Worm (Caenorhabditis elegans) whole organism, late embryonic: Measurements from ENCODE around the gene F41G3.19.

Source experiments
- C08G9.2 ChIP-seq: sonication (generic microtip); optimal IDR thresholded peaks from 2 replicates; lab custom pipeline; 2016; ENCODE audit warnings: mild to moderate bottlenecking, missing genetic modification characterization, moderate library complexity, missing compliant biosample characterization
- F13H6.1 ChIP-seq: sonication (generic microtip); optimal IDR thresholded peaks from 2 replicates; lab custom pipeline; 2016; ENCODE audit warnings: missing genetic modification characterization, missing compliant biosample characterization
- K02D7.2 ChIP-seq: sonication (generic microtip); optimal IDR thresholded peaks from 2 replicates; lab custom pipeline; 2017; ENCODE audit warnings: mild to moderate bottlenecking, missing genetic modification characterization, missing compliant biosample characterization
- Y22D7AL.16 ChIP-seq: sonication (generic microtip); optimal IDR thresholded peaks from 2 replicates; lab custom pipeline; 2016; ENCODE audit warnings: missing genetic modification characterization, missing compliant biosample characterization
- ama-1 ChIP-seq: fragments of 150-350 bp; optimal IDR thresholded peaks from 2 replicates; lab custom pipeline; 2014
- ceh-18 ChIP-seq: sonication (generic microtip); optimal IDR thresholded peaks from 2 replicates; lab custom pipeline; 2016; ENCODE audit warnings: missing genetic modification characterization, missing compliant biosample characterization
- ceh-19 ChIP-seq: fragments of 200-800 bp; sonication (Bioruptor generic); optimal IDR thresholded peaks from 2 replicates; lab custom pipeline; 2018; ENCODE audit warnings: mild to moderate bottlenecking, missing genetic modification characterization, missing compliant biosample characterization
- ceh-2 ChIP-seq: sonication (generic microtip); optimal IDR thresholded peaks from 2 replicates; lab custom pipeline; 2016; ENCODE audit warnings: missing genotype, missing genetic modification characterization, missing compliant biosample characterization
- ceh-22 ChIP-seq: sonication (generic microtip); optimal IDR thresholded peaks from 2 replicates; lab custom pipeline; 2017; ENCODE audit warnings: missing biosample characterization, missing genetic modification characterization
- ceh-31 ChIP-seq: sonication (generic microtip); optimal IDR thresholded peaks from 2 replicates; lab custom pipeline; 2016; ENCODE audit warnings: missing genetic modification characterization, missing compliant biosample characterization
- ceh-45 ChIP-seq: fragments of 200-800 bp; sonication (Bioruptor generic); IDR thresholded peaks from 2 replicates; pipeline ENCODE4 v1.3.6; 2022; ENCODE audit warnings: missing genetic modification reagents, missing genetic modification characterization, missing compliant biosample characterization
- ceh-9 ChIP-seq: sonication (generic microtip); optimal IDR thresholded peaks from 2 replicates; lab custom pipeline; 2016; ENCODE audit warnings: mild to moderate bottlenecking, missing genetic modification characterization, inconsistent platforms, missing compliant biosample characterization
- dve-1 ChIP-seq: sonication (generic microtip); optimal IDR thresholded peaks from 2 replicates; lab custom pipeline; 2017; ENCODE audit warnings: antibody characterized with exemption, mild to moderate bottlenecking, missing genetic modification characterization, missing compliant biosample characterization
- ets-4 ChIP-seq: sonication (generic microtip); optimal IDR thresholded peaks from 2 replicates; lab custom pipeline; 2016; ENCODE audit warnings: missing genetic modification characterization, missing compliant biosample characterization
- eyg-1 ChIP-seq: sonication (generic microtip); optimal IDR thresholded peaks from 2 replicates; lab custom pipeline; 2016; ENCODE audit warnings: missing genotype, missing genetic modification characterization, missing compliant biosample characterization
- fax-1 ChIP-seq: sonication (generic microtip); optimal IDR thresholded peaks from 2 replicates; lab custom pipeline; 2016; ENCODE audit warnings: missing genotype, missing genetic modification characterization, missing compliant biosample characterization
- fkh-6 ChIP-seq: sonication (generic microtip); optimal IDR thresholded peaks from 2 replicates; lab custom pipeline; 2016; ENCODE audit warnings: missing genetic modification characterization, missing compliant biosample characterization
- gmeb-2 ChIP-seq: sonication (generic microtip); optimal IDR thresholded peaks from 2 replicates; lab custom pipeline; 2016; ENCODE audit warnings: missing genetic modification characterization, inconsistent platforms, missing compliant biosample characterization
- hlh-15 ChIP-seq: sonication (generic microtip); optimal IDR thresholded peaks from 2 replicates; lab custom pipeline; 2016; ENCODE audit warnings: missing genetic modification characterization, missing compliant biosample characterization
- hlh-6 ChIP-seq: sonication (generic microtip); optimal IDR thresholded peaks from 2 replicates; lab custom pipeline; 2016; ENCODE audit warnings: missing genotype, missing genetic modification characterization, missing compliant biosample characterization
- lin-11 ChIP-seq: fragments of 200-800 bp; sonication (Bioruptor generic); optimal IDR thresholded peaks from 2 replicates; lab custom pipeline; 2018; ENCODE audit warnings: mild to moderate bottlenecking, missing genetic modification characterization, missing compliant biosample characterization
- madf-2 ChIP-seq: sonication (generic microtip); optimal IDR thresholded peaks from 2 replicates; lab custom pipeline; 2017; ENCODE audit warnings: missing genetic modification characterization, missing compliant biosample characterization
- mec-3 ChIP-seq: sonication (generic microtip); optimal IDR thresholded peaks from 2 replicates; lab custom pipeline; 2016; ENCODE audit warnings: borderline replicate concordance, missing genetic modification characterization, missing compliant biosample characterization
- nfya-1 ChIP-seq: sonication (generic microtip); optimal IDR thresholded peaks from 2 replicates; lab custom pipeline; 2017; ENCODE audit warnings: missing genetic modification characterization, mild to moderate bottlenecking, missing compliant biosample characterization, antibody characterized with exemption, moderate library complexity
- nhr-232 ChIP-seq: sonication (generic microtip); optimal IDR thresholded peaks from 2 replicates; lab custom pipeline; 2016; ENCODE audit warnings: missing genetic modification characterization, missing compliant biosample characterization
- npax-4 ChIP-seq: sonication (generic microtip); optimal IDR thresholded peaks from 2 replicates; lab custom pipeline; 2016; ENCODE audit warnings: missing genetic modification characterization, missing compliant biosample characterization
- pha-2 ChIP-seq: sonication (generic microtip); optimal IDR thresholded peaks from 2 replicates; lab custom pipeline; 2017; ENCODE audit warnings: mild to moderate bottlenecking, missing genetic modification characterization, missing compliant biosample characterization
- pha-4 ChIP-seq: fragments of 150-350 bp; optimal IDR thresholded peaks from 2 replicates; lab custom pipeline; 2018; ENCODE audit warnings: missing biosample characterization, missing genetic modification reagents, missing genetic modification characterization
- pros-1 ChIP-seq: fragments of 150-350 bp; optimal IDR thresholded peaks from 2 replicates; lab custom pipeline; 2014; ENCODE audit warnings: missing biosample characterization, missing genetic modification reagents, missing genetic modification characterization
- ref-2 ChIP-seq: sonication (generic microtip); optimal IDR thresholded peaks from 2 replicates; lab custom pipeline; 2016; ENCODE audit warnings: missing genetic modification characterization, missing compliant biosample characterization
- rnt-1 ChIP-seq: sonication (generic microtip); optimal IDR thresholded peaks from 2 replicates; lab custom pipeline; 2016; ENCODE audit warnings: missing genetic modification characterization, missing compliant biosample characterization
- sdc-2 ChIP-seq: sonication (generic microtip); optimal IDR thresholded peaks from 2 replicates; lab custom pipeline; 2016; ENCODE audit warnings: missing genotype, missing genetic modification characterization, missing compliant biosample characterization
- sox-4 ChIP-seq: sonication (generic microtip); optimal IDR thresholded peaks from 2 replicates; lab custom pipeline; 2017; ENCODE audit warnings: mild to moderate bottlenecking, missing genetic modification characterization, inconsistent platforms, missing compliant biosample characterization
- syd-9 ChIP-seq: sonication (generic microtip); optimal IDR thresholded peaks from 2 replicates; lab custom pipeline; 2016; ENCODE audit warnings: mild to moderate bottlenecking, missing genetic modification characterization, moderate library complexity, missing compliant biosample characterization
- ttx-3 ChIP-seq: sonication (generic microtip); optimal IDR thresholded peaks from 2 replicates; lab custom pipeline; 2016; ENCODE audit warnings: missing genetic modification reagents, missing genetic modification characterization, missing compliant biosample characterization
- unc-3 ChIP-seq, 2 experiments: fragments of 200-800 bp in 1 of 2; sonication (Bioruptor generic) in 1 of 2; sonication (generic microtip) in 1 of 2; conservative IDR thresholded peaks in 1 of 2; optimal IDR thresholded peaks in 1 of 2; 2 replicates each; pipeline versions ENCODE4 v1.3.6 to Lab custom; 2016 to 2022; ENCODE audit warnings: missing compliant biosample characterization in 2 of 2, missing genetic modification characterization in 2 of 2, missing genetic modification reagents in 1 of 2
- unc-42 ChIP-seq: sonication (generic microtip); optimal IDR thresholded peaks from 2 replicates; lab custom pipeline; 2016; ENCODE audit warnings: missing genotype, missing genetic modification characterization, missing compliant biosample characterization
- unc-55 ChIP-seq: sonication (generic microtip); optimal IDR thresholded peaks from 2 replicates; lab custom pipeline; 2017; ENCODE audit warnings: missing biosample characterization, missing genetic modification reagents, missing genetic modification characterization
- zip-5 ChIP-seq: sonication (generic microtip); optimal IDR thresholded peaks from 2 replicates; lab custom pipeline; 2016; ENCODE audit warnings: missing genetic modification characterization, missing compliant biosample characterization

Gene F41G3.19

ce11 chrII:6712177-6712981 lies 39.5 kb downstream of the F41G3.19 start, which contains the start of the genes dpy-10 and T14B4.19:
Gene dpy-10, minus strand, starts transcription at chrII:6712227.
Gene T14B4.19, minus strand, starts transcription at chrII:6712931.
- TF ChIP-seq ref-2 (tag; lab: Kevin White, UChicago) (peak; percentile 66), gmeb-2 (tag; lab: Kevin White, UChicago) (no peak), zip-5 (no peak), F13H6.1 (tag; lab: Kevin White, UChicago) (no peak), ama-1 (lab: Kevin White, UChicago) (no peak), fax-1 (tag; lab: Kevin White, UChicago) (no peak), rnt-1 (peak; percentile 11), nhr-232 (no peak), ets-4 (tag; lab: Kevin White, UChicago) (no peak)

- TF ChIP-seq Y22D7AL.16 (tag; lab: Kevin White, UChicago) (no peak), unc-55 (GFP tag; lab: Kevin White, UChicago) (no peak), ttx-3 (tag; lab: Kevin White, UChicago) (no peak), ceh-22 (tag; lab: Kevin White, UChicago) (no peak), ref-2 (tag; lab: Kevin White, UChicago) (no peak), hlh-15 (tag; lab: Kevin White, UChicago) (no peak), hlh-6 (tag; lab: Kevin White, UChicago) (peak; percentile 45), fkh-6 (tag; lab: Kevin White, UChicago) (no peak), syd-9 (tag; lab: Kevin White, UChicago) (no peak), mec-3 (tag; lab: Kevin White, UChicago) (no peak), sdc-2 (tag; lab: Kevin White, UChicago) (peak; percentile 28), sox-4 (tag; lab: Kevin White, UChicago) (no peak), npax-4 (tag; lab: Kevin White, UChicago) (no peak), gmeb-2 (tag; lab: Kevin White, UChicago) (no peak), dve-1 (tag; lab: Kevin White, UChicago) (no peak), ama-1 (lab: Kevin White, UChicago) (no peak), eyg-1 (no peak)
These were observed 41.3 kb downstream of the F41G3.19 start for ce11 chrII:6710596-6710995.

ce11 chrII:6709680-6710079 lies 42.2 kb downstream of the F41G3.19 start:
- TF ChIP-seq hlh-6 (tag; lab: Kevin White, UChicago) (no peak), madf-2 (tag; lab: Kevin White, UChicago) (no peak), gmeb-2 (tag; lab: Kevin White, UChicago) (no peak), unc-42 (tag; lab: Kevin White, UChicago) (peak; percentile 93)

ce11 chrII:6708980-6709379 lies 42.9 kb downstream of the F41G3.19 start:
- TF ChIP-seq nfya-1 (tag; lab: Kevin White, UChicago) = peak; percentile 36
- TF ChIP-seq ceh-18 (tag; lab: Kevin White, UChicago) = peak; percentile 76
- no peak for TF ChIP-seq ceh-19 (GFP tag; lab: Kevin White, UChicago)
- TF ChIP-seq pha-4 (tag; lab: Kevin White, UChicago) = no peak

ce11 chrII:6707496-6708260 lies 44.2 kb downstream of the F41G3.19 start:
- no peak for TF ChIP-seq ceh-2
- TF ChIP-seq C08G9.2 (tag; lab: Kevin White, UChicago) = no peak
- no peak for TF ChIP-seq K02D7.2 (tag; lab: Kevin White, UChicago)
- no peak for TF ChIP-seq pha-4 (tag; lab: Kevin White, UChicago)
- no peak for TF ChIP-seq pros-1 (tag; lab: Kevin White, UChicago)
- no peak for TF ChIP-seq madf-2 (tag; lab: Kevin White, UChicago)
- TF ChIP-seq fax-1 (tag; lab: Kevin White, UChicago) = no peak
- no peak for TF ChIP-seq ama-1 (lab: Kevin White, UChicago)
- peak; percentile 41 for TF ChIP-seq rnt-1
- TF ChIP-seq ceh-31 = peak; percentile 27
- TF ChIP-seq ceh-45 (GFP tag; lab: Robert Waterston, UW) = no peak
- no peak for TF ChIP-seq lin-11
- no peak for TF ChIP-seq pha-2 (tag; lab: Kevin White, UChicago)
- no peak for TF ChIP-seq fkh-6 (tag; lab: Kevin White, UChicago)
- TF ChIP-seq dve-1 (tag; lab: Kevin White, UChicago) = no peak
- TF ChIP-seq Y22D7AL.16 (tag; lab: Kevin White, UChicago) = no peak
- TF ChIP-seq unc-3 (GFP tag; conservative IDR thresholded peaks at IDR 0.05; lab: Robert Waterston, UW) = no peak
- no peak for TF ChIP-seq unc-3 (tag; optimal IDR thresholded peaks at IDR 0.05; lab: Kevin White, UChicago)
- TF ChIP-seq mec-3 (tag; lab: Kevin White, UChicago) = no peak
- no peak for TF ChIP-seq npax-4 (tag; lab: Kevin White, UChicago)
- TF ChIP-seq ceh-9 (tag; lab: Kevin White, UChicago) = no peak
